Fruit fly (Drosophila melanogaster): ENCODE data around the gene CG13893.

The CG13893 gene

DNA sequence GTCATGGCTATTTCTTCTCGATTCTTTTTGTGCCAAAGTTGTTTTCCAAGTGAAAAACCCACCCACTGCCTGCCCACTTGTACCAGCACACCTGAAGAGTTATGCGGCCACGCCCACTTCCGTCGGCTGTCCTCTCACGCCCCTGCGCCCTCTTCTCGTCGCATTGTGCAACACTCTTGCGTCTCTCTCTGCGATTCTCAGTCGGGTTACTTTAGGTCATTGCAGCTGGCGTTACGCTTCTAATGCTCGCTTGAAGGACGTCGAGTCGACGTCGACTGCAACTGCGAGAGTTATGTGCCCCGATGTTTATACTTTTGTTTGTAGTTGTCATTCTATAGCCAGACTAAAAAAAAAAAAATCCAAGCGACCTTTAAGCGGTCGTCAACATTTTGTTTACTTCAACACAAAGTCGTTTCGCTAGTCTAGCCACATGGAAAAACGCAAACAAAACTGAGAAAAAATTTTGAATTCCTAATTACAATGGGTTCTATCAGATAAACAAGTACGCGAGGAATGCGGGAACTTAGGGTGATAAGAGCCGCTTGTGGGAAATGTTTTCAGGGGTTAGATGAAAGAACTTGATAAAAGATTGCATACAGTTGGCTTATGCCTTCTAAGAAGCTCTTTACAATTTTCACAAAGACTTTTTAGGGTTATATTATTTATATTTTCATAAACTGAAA lies 41.9 kb downstream of the CG13893 start:
- TF ChIP-seq gl (tag; optimal IDR thresholded peaks at IDR 0.05), result no peak
- peak; percentile 41; the same call in 1 of the 3 replicates for TF ChIP-seq CG4496 (GFP tag; IDR thresholded peaks at IDR 0.05)
- peak; percentile 30 for TF ChIP-seq EcR (GFP tag; optimal IDR thresholded peaks at IDR 0.05)
- no peak for TF ChIP-seq CG17806 (tag; optimal IDR thresholded peaks at IDR 0.05)
- TF ChIP-seq Ets98B (GFP tag; IDR thresholded peaks at IDR 0.05), result no peak
- TF ChIP-seq CG9948 (tag; optimal IDR thresholded peaks at IDR 0.05), result no peak

DNA sequence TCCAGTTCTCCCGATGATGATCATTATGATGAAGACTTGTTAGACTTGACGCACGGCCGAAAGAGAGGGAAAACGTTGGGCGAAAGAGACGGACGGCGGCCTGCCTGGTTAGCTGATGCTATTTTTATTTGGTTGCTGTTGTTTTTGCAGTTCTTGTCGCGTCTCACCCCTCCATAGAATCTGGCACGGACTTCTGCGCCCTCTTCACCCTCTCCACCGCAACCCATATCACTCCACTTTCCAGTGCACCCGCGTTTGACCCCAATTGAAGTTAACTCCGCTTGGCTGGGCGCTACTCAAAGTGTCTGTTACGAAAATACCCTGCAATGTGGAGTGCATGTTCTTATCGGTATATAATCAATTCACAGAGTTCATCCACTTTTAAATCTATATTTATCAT lies 42.7 kb downstream of the CG13893 start:
- TF ChIP-seq CG17806 (tag; optimal IDR thresholded peaks at IDR 0.05), result no peak
- TF ChIP-seq EcR (GFP tag; optimal IDR thresholded peaks at IDR 0.05), result peak; percentile 52
- TF ChIP-seq CG4496 (GFP tag; IDR thresholded peaks at IDR 0.05), result 0 out of 3 replicates have a peak, but pooled peaks have one; percentile 39
- peak; percentile 16; the same call in 1 of the 2 replicates for TF ChIP-seq Ets98B (GFP tag; IDR thresholded peaks at IDR 0.05)
- TF ChIP-seq CG32121 (GFP tag; IDR thresholded peaks at IDR 0.05), result peak; percentile 25; the same call in 1 of the 2 replicates
- peak; percentile 22; the same call in 1 of the 3 replicates for TF ChIP-seq fd96Ca (GFP tag; IDR thresholded peaks at IDR 0.05)
- no peak for TF ChIP-seq CG9948 (tag; optimal IDR thresholded peaks at IDR 0.05)

dm6 chr3L:559390-560034 lies 44.3 kb downstream of the CG13893 start:
- TF ChIP-seq Pif1B (GFP tag; optimal IDR thresholded peaks at IDR 0.05) (no peak), EcR (GFP tag; optimal IDR thresholded peaks at IDR 0.05) (peak; percentile 96), rn (GFP tag; IDR thresholded peaks at IDR 0.05) (no peak), CG15710 (tag; optimal IDR thresholded peaks at IDR 0.05) (no peak), CG14655 (GFP tag; optimal IDR thresholded peaks at IDR 0.05) (peak; percentile 11), CG9948 (tag; optimal IDR thresholded peaks at IDR 0.05) (peak; percentile 4), CG8301 (tag; optimal IDR thresholded peaks at IDR 0.05) (peak; percentile 7)

dm6 chr3L:557294-557693 lies 46.5 kb downstream of the CG13893 start:
- peak; percentile 55 for TF ChIP-seq CG14655 (GFP tag; optimal IDR thresholded peaks at IDR 0.05)
- TF ChIP-seq fd96Ca (GFP tag; IDR thresholded peaks at IDR 0.05), result peak; percentile 90
- no peak for TF ChIP-seq Pif1B (GFP tag; optimal IDR thresholded peaks at IDR 0.05)
- no peak for TF ChIP-seq D1 (tag; optimal IDR thresholded peaks at IDR 0.05)
- peak; percentile 71 for TF ChIP-seq CG15710 (tag; optimal IDR thresholded peaks at IDR 0.05)
- peak; percentile 53 for TF ChIP-seq CG17806 (tag; optimal IDR thresholded peaks at IDR 0.05)
- peak; percentile 57 for TF ChIP-seq Snoo (tag; optimal IDR thresholded peaks at IDR 0.05)
- TF ChIP-seq Ets98B (GFP tag; IDR thresholded peaks at IDR 0.05), result peak; percentile 89
- peak; percentile 53 for TF ChIP-seq Pif1A (GFP tag; optimal IDR thresholded peaks at IDR 0.05)
- peak; percentile 56; the same call in 1 of the 2 replicates for TF ChIP-seq CG10348 (GFP tag; IDR thresholded peaks at IDR 0.05)
- peak; percentile 15 for TF ChIP-seq EcR (GFP tag; optimal IDR thresholded peaks at IDR 0.05)
- peak; percentile 75 for TF ChIP-seq CG12605 (GFP tag; IDR thresholded peaks at IDR 0.05)
- peak; percentile 71 for TF ChIP-seq CG13204 (GFP tag; optimal IDR thresholded peaks at IDR 0.05)
- no peak for TF ChIP-seq gl (tag; optimal IDR thresholded peaks at IDR 0.05)
- peak; percentile 36 for TF ChIP-seq CG8301 (tag; optimal IDR thresholded peaks at IDR 0.05)
- peak; percentile 89 for TF ChIP-seq CG4496 (GFP tag; IDR thresholded peaks at IDR 0.05)
- peak; percentile 60 for TF ChIP-seq rn (GFP tag; IDR thresholded peaks at IDR 0.05)
- peak; percentile 65 for TF ChIP-seq CG8159 (tag; optimal IDR thresholded peaks at IDR 0.05)
- TF ChIP-seq CG9948 (tag; optimal IDR thresholded peaks at IDR 0.05), result peak; percentile 44
- peak; percentile 52 for TF ChIP-seq CG34367 (tag; optimal IDR thresholded peaks at IDR 0.05)
- TF ChIP-seq CG32121 (GFP tag; IDR thresholded peaks at IDR 0.05), result peak; percentile 89

DNA sequence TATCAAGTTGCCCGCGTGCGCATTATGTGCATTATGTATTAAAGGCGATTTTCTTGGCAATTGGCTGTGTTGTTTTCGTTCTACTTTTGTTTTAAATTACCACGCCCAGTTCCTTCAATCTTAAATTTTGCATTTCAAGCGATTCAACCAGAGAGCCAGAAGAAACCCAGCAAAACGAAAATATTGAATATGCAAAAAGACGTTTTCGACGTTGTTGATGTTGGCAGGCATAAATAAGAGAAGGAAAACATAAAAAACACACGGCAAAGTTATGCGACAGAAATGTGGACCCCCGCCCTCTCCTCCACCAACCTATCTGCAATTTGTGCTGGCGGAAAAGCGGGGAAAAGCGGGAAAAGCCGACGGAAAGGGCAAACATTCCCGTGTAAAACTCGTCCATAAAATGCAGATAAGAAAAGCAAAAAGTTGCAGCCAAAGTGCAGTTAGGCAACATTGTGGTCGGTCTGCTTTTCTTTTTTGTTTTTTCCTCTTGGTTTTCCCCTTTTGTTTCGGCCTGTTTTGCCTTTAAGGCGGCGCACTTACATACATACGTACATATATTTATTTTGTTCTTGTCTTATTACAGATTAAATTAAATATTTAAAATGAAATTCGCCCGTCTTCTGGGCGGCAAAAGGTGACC lies 47.8 kb downstream of the CG13893 start:
- TF ChIP-seq gl (tag; optimal IDR thresholded peaks at IDR 0.05) (no peak), CG4496 (GFP tag; IDR thresholded peaks at IDR 0.05) (0 out of 3 replicates have a peak, but pooled peaks have one; percentile 37)

DNA sequence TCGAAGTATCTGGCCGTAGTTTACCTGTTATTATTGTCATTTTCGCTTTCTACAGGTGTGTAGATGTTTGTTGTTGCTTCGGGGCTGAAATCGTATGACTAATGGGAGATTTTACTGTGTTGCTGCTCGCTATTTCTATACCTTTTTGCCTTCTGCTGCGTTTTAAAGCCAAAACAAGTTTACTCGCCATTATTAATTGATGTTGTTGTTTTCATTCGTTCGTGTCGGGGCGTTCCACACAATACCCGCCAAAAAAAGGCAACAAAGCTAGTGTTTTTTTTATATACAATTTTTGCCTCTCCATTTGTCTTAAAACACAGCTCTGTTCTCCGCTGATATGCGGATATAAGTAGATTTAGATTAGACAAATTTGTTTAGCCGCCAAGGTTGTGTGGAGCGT lies 48.5 kb downstream of the CG13893 start:
- TF ChIP-seq CG8301 (tag; optimal IDR thresholded peaks at IDR 0.05), result no peak
- TF ChIP-seq CG13204 (GFP tag; optimal IDR thresholded peaks at IDR 0.05), result no peak
- peak; percentile 6 for TF ChIP-seq EcR (GFP tag; optimal IDR thresholded peaks at IDR 0.05)
- no peak for TF ChIP-seq Snoo (tag; optimal IDR thresholded peaks at IDR 0.05)

dm6 chr3L:554577-554976 lies 49.2 kb downstream of the CG13893 start:
- peak; percentile 73 for TF ChIP-seq CG12605 (GFP tag; IDR thresholded peaks at IDR 0.05)
- TF ChIP-seq CG8159 (tag; optimal IDR thresholded peaks at IDR 0.05), result peak; percentile 61
- TF ChIP-seq EcR (GFP tag; optimal IDR thresholded peaks at IDR 0.05), result no peak
- peak; percentile 40; the same call in 1 of the 2 replicates for TF ChIP-seq CG32121 (GFP tag; IDR thresholded peaks at IDR 0.05)
- peak; percentile 10; the same call in 1 of the 3 replicates for TF ChIP-seq fd96Ca (GFP tag; IDR thresholded peaks at IDR 0.05)
- peak; percentile 58 for TF ChIP-seq Ets98B (GFP tag; IDR thresholded peaks at IDR 0.05)
- no peak for TF ChIP-seq Snoo (tag; optimal IDR thresholded peaks at IDR 0.05)
- TF ChIP-seq CG34367 (tag; optimal IDR thresholded peaks at IDR 0.05), result peak; percentile 34
- TF ChIP-seq CG9948 (tag; optimal IDR thresholded peaks at IDR 0.05), result peak; percentile 69
- peak; percentile 31 for TF ChIP-seq Pif1B (GFP tag; optimal IDR thresholded peaks at IDR 0.05)
- no peak for TF ChIP-seq D1 (tag; optimal IDR thresholded peaks at IDR 0.05)
- TF ChIP-seq CG10348 (GFP tag; IDR thresholded peaks at IDR 0.05), result no peak
- no peak for TF ChIP-seq CG13204 (GFP tag; optimal IDR thresholded peaks at IDR 0.05)
- TF ChIP-seq CG8301 (tag; optimal IDR thresholded peaks at IDR 0.05), result peak; percentile 79
- peak; percentile 80 for TF ChIP-seq CG14655 (GFP tag; optimal IDR thresholded peaks at IDR 0.05)
- peak; percentile 59 for TF ChIP-seq Pif1A (GFP tag; optimal IDR thresholded peaks at IDR 0.05)
- TF ChIP-seq CG4496 (GFP tag; IDR thresholded peaks at IDR 0.05), result peak; percentile 83; the same call in 2 of the 3 replicates
- peak; percentile 60 for TF ChIP-seq CG17806 (tag; optimal IDR thresholded peaks at IDR 0.05)
- peak; percentile 39; the same call in 1 of the 2 replicates for TF ChIP-seq rn (GFP tag; IDR thresholded peaks at IDR 0.05)
- no peak for TF ChIP-seq gl (tag; optimal IDR thresholded peaks at IDR 0.05)
- TF ChIP-seq CG15710 (tag; optimal IDR thresholded peaks at IDR 0.05), result peak; percentile 43
